Fruit fly (Drosophila melanogaster) whole organism, embryonic: ENCODE measurements around the gene CG15283.

Experiments
- Atf-2 ChIP-seq: fragments of 200-800 bp; sonication (Bioruptor generic); optimal IDR thresholded peaks from 2 replicates; lab custom pipeline; 2016; ENCODE audit warnings: missing biosample characterization, missing genetic modification characterization
- Bgb ChIP-seq: fragments of 200-800 bp; sonication (Bioruptor generic); IDR thresholded peaks from 2 replicates; pipeline ENCODE4 v1.3.6; 2022; ENCODE audit warnings: missing biosample characterization, missing genetic modification characterization; ENCODE audit not compliant: partially characterized antibody
- Bteb2 ChIP-seq: fragments of 200-800 bp; sonication (Bioruptor generic); optimal IDR thresholded peaks from 2 replicates; lab custom pipeline; 2016; ENCODE audit warnings: missing biosample characterization, missing genetic modification characterization
- CG1024 ChIP-seq: fragments of 200-800 bp; sonication (Bioruptor generic); IDR thresholded peaks from 2 replicates; pipeline ENCODE4 v1.3.6; 2022; ENCODE audit warnings: missing biosample characterization, missing genetic modification characterization
- CG10462 ChIP-seq: fragments of 200-800 bp; sonication (Bioruptor generic); optimal IDR thresholded peaks from 2 replicates; lab custom pipeline; 2016; ENCODE audit warnings: missing biosample characterization, missing genetic modification characterization
- CG11560 ChIP-seq: fragments of 200-800 bp; sonication (Bioruptor generic); IDR thresholded peaks from 3 replicates; pipeline ENCODE4 v1.3.6; 2022; ENCODE audit warnings: missing biosample characterization, missing genetic modification characterization
- CG11696 ChIP-seq: fragments of 200-800 bp; sonication (Bioruptor generic); IDR thresholded peaks from 2 replicates; pipeline ENCODE4 v1.3.6; 2022; ENCODE audit warnings: missing biosample characterization, missing genetic modification characterization
- CG12236 ChIP-seq: fragments of 200-800 bp; sonication (Bioruptor generic); optimal IDR thresholded peaks from 2 replicates; lab custom pipeline; 2016; ENCODE audit warnings: missing biosample characterization, missing genetic modification characterization
- CG15514 ChIP-seq: fragments of 200-800 bp; sonication (Bioruptor generic); optimal IDR thresholded peaks from 3 replicates; lab custom pipeline; 2017; ENCODE audit warnings: missing biosample characterization, missing genetic modification characterization, mild to moderate bottlenecking, moderate library complexity, missing genetic modification reagents
- CG1603 ChIP-seq: fragments of 200-800 bp; sonication (Bioruptor generic); optimal IDR thresholded peaks from 2 replicates; lab custom pipeline; 2019; ENCODE audit warnings: missing biosample characterization, mild to moderate bottlenecking, missing genetic modification characterization, moderate library complexity
- CG1792 ChIP-seq: fragments of 200-800 bp; sonication (Bioruptor generic); optimal IDR thresholded peaks from 2 replicates; lab custom pipeline; 2016; ENCODE audit warnings: missing biosample characterization, missing genetic modification characterization
- CG2889 ChIP-seq: fragments of 200-800 bp; sonication (Bioruptor generic); IDR thresholded peaks from 3 replicates; pipeline ENCODE4 v1.3.6; 2022; ENCODE audit warnings: missing biosample characterization, missing genetic modification characterization
- CG31441 ChIP-seq: fragments of 200-800 bp; sonication (Bioruptor generic); IDR thresholded peaks from 2 replicates; pipeline ENCODE4 v1.3.6; 2022; ENCODE audit warnings: missing biosample characterization, missing genetic modification characterization
- CG4820 ChIP-seq: fragments of 200-800 bp; sonication (Bioruptor generic); optimal IDR thresholded peaks from 3 replicates; lab custom pipeline; 2016; ENCODE audit warnings: missing biosample characterization, missing genetic modification characterization
- CG6254 ChIP-seq: fragments of 200-800 bp; sonication (Bioruptor generic); optimal IDR thresholded peaks from 3 replicates; lab custom pipeline; 2017; ENCODE audit warnings: mild to moderate bottlenecking, missing biosample characterization, missing genetic modification reagents, missing genetic modification characterization
- CG6654 ChIP-seq: fragments of 200-800 bp; sonication (Bioruptor generic); optimal IDR thresholded peaks from 2 replicates; lab custom pipeline; 2017; ENCODE audit warnings: missing biosample characterization, mild to moderate bottlenecking, missing genetic modification characterization
- CG6765 ChIP-seq: fragments of 200-800 bp; sonication (Bioruptor generic); optimal IDR thresholded peaks from 3 replicates; lab custom pipeline; 2017; ENCODE audit warnings: missing biosample characterization, mild to moderate bottlenecking, missing genetic modification characterization
- CG6813 ChIP-seq: fragments of 200-800 bp; sonication (Bioruptor generic); optimal IDR thresholded peaks from 2 replicates; lab custom pipeline; 2017; ENCODE audit warnings: missing biosample characterization, missing genetic modification characterization, mild to moderate bottlenecking, moderate library complexity, missing genetic modification reagents
- CG7556 ChIP-seq: fragments of 200-800 bp; sonication (Bioruptor generic); optimal IDR thresholded peaks from 2 replicates; lab custom pipeline; 2017; ENCODE audit warnings: missing biosample characterization, mild to moderate bottlenecking, missing genetic modification characterization
- CG7786 ChIP-seq: fragments of 200-800 bp; sonication (Bioruptor generic); optimal IDR thresholded peaks from 2 replicates; lab custom pipeline; 2016; ENCODE audit warnings: missing biosample characterization, missing genetic modification characterization
- CG8290 ChIP-seq, 3 experiments: fragments of 200-800 bp; sonication (Bioruptor generic); optimal IDR thresholded peaks; 2 replicates each; lab custom pipeline; 2016 to 2019; ENCODE audit warnings: missing biosample characterization in 3 of 3, missing genetic modification characterization in 3 of 3, mild to moderate bottlenecking in 2 of 3, moderate library complexity in 1 of 3
- CG8359 ChIP-seq: fragments of 200-800 bp; sonication (Bioruptor generic); optimal IDR thresholded peaks from 2 replicates; lab custom pipeline; 2017; ENCODE audit warnings: missing biosample characterization, mild to moderate bottlenecking, missing genetic modification characterization, borderline replicate concordance
- CG9437 ChIP-seq: fragments of 200-800 bp; sonication (Bioruptor generic); optimal IDR thresholded peaks from 2 replicates; lab custom pipeline; 2018; ENCODE audit warnings: missing biosample characterization, mild to moderate bottlenecking, missing genetic modification characterization
- CrebB ChIP-seq: fragments of 200-800 bp; sonication (Bioruptor generic); optimal IDR thresholded peaks from 3 replicates; lab custom pipeline; 2018; ENCODE audit warnings: missing biosample characterization, mild to moderate bottlenecking, missing genetic modification characterization
- Dad ChIP-seq: fragments of 200-800 bp; sonication (Bioruptor generic); optimal IDR thresholded peaks from 3 replicates; lab custom pipeline; 2016; ENCODE audit warnings: missing biosample characterization, missing genetic modification characterization
- HLHmδ ChIP-seq: fragments of 200-800 bp; sonication (Bioruptor generic); optimal IDR thresholded peaks from 2 replicates; lab custom pipeline; 2018; ENCODE audit warnings: missing biosample characterization, mild to moderate bottlenecking, missing genetic modification characterization, moderate library complexity
- HmgD ChIP-seq: fragments of 200-800 bp; sonication (Bioruptor generic); optimal IDR thresholded peaks from 3 replicates; lab custom pipeline; 2016; ENCODE audit warnings: missing biosample characterization, missing genetic modification characterization
- Hr51 ChIP-seq, 2 experiments: fragments of 200-800 bp; sonication (Bioruptor generic); optimal IDR thresholded peaks; 2 replicates in 1 of 2; 3 replicates in 1 of 2; lab custom pipeline; 2016 to 2018; ENCODE audit warnings: missing biosample characterization in 2 of 2, missing genetic modification characterization in 2 of 2, mild to moderate bottlenecking in 1 of 2, moderate library complexity in 1 of 2
- Nf-YA ChIP-seq: fragments of 200-800 bp; sonication (Bioruptor generic); IDR thresholded peaks from 2 replicates; pipeline ENCODE4 v1.3.6; 2022; ENCODE audit warnings: missing biosample characterization, missing genetic modification characterization
- NfI ChIP-seq: fragments of 200-800 bp; sonication (Bioruptor generic); optimal IDR thresholded peaks from 3 replicates; lab custom pipeline; 2018; ENCODE audit warnings: missing biosample characterization, mild to moderate bottlenecking, missing genetic modification characterization, moderate library complexity
- Rx ChIP-seq: fragments of 200-800 bp; sonication (Bioruptor generic); IDR thresholded peaks from 2 replicates; pipeline ENCODE4 v1.3.6; 2022; ENCODE audit warnings: missing biosample characterization, missing genetic modification characterization
- Six4 ChIP-seq: fragments of 200-800 bp; sonication (Bioruptor generic); optimal IDR thresholded peaks from 2 replicates; lab custom pipeline; 2016; ENCODE audit warnings: missing biosample characterization, missing genetic modification characterization
- bsh ChIP-seq, 2 experiments: fragments of 200-800 bp; sonication (Bioruptor generic); optimal IDR thresholded peaks; 2 replicates each; lab custom pipeline; 2017 to 2018; ENCODE audit warnings: mild to moderate bottlenecking in 2 of 2, missing biosample characterization in 2 of 2, missing genetic modification characterization in 2 of 2, moderate library complexity in 1 of 2
- cg ChIP-seq: fragments of 200-800 bp; sonication (Bioruptor generic); optimal IDR thresholded peaks from 3 replicates; lab custom pipeline; 2019; ENCODE audit warnings: missing biosample characterization, mild to moderate bottlenecking, missing genetic modification characterization, moderate library complexity
- dan ChIP-seq: fragments of 200-800 bp; sonication (Bioruptor generic); IDR thresholded peaks from 2 replicates; pipeline ENCODE4 v1.3.6; 2022; ENCODE audit warnings: missing biosample characterization, missing genetic modification characterization
- dpn ChIP-seq, 2 experiments: fragments of 200-800 bp; sonication (Bioruptor generic); optimal IDR thresholded peaks; 3 replicates each; lab custom pipeline; 2016; ENCODE audit warnings: missing biosample characterization in 2 of 2, missing genetic modification characterization in 2 of 2
- hkb ChIP-seq, 2 experiments: fragments of 200-800 bp in 1 of 2; fragments of >200 bp in 1 of 2; sonication (Bioruptor generic) in 1 of 2; IDR thresholded peaks in 1 of 2; optimal IDR thresholded peaks in 1 of 2; 2 replicates each; pipeline versions ENCODE4 v1.3.6 to Lab custom; 2017 to 2022; ENCODE audit warnings: missing biosample characterization in 1 of 2, missing genetic modification characterization in 1 of 2
- inv ChIP-seq: fragments of 200-800 bp; sonication (Bioruptor generic); IDR thresholded peaks from 2 replicates; pipeline ENCODE4 v1.3.6; 2022; ENCODE audit warnings: missing biosample characterization, missing genetic modification characterization; ENCODE audit not compliant: partially characterized antibody
- kni ChIP-seq: fragments of 200-800 bp; sonication (Bioruptor generic); optimal IDR thresholded peaks from 3 replicates; lab custom pipeline; 2017; ENCODE audit warnings: mild to moderate bottlenecking, missing biosample characterization, missing genetic modification reagents, missing genetic modification characterization
- lmd ChIP-seq: fragments of 200-800 bp; sonication (Bioruptor generic); IDR thresholded peaks from 2 replicates; pipeline ENCODE4 v1.3.6; 2022; ENCODE audit warnings: missing biosample characterization, missing genetic modification characterization
- lov ChIP-seq, 2 experiments: fragments of 200-800 bp in 1 of 2; fragments of >200 bp in 1 of 2; sonication (Bioruptor generic) in 1 of 2; IDR thresholded peaks in 1 of 2; optimal IDR thresholded peaks in 1 of 2; 2 replicates in 1 of 2; 3 replicates in 1 of 2; pipeline versions ENCODE4 v1.3.6 to Lab custom; 2017 to 2022; ENCODE audit warnings: missing biosample characterization in 1 of 2, missing genetic modification characterization in 1 of 2
- maf-S ChIP-seq: fragments of 200-800 bp; sonication (Bioruptor generic); optimal IDR thresholded peaks from 2 replicates; lab custom pipeline; 2016; ENCODE audit warnings: missing biosample characterization, missing genetic modification characterization
- scrt ChIP-seq: fragments of 200-800 bp; sonication (Bioruptor generic); optimal IDR thresholded peaks from 2 replicates; lab custom pipeline; 2018; ENCODE audit warnings: missing biosample characterization, mild to moderate bottlenecking, missing genetic modification characterization, moderate library complexity
- stc ChIP-seq: fragments of 200-800 bp; sonication (Bioruptor generic); IDR thresholded peaks from 2 replicates; pipeline ENCODE4 v1.3.6; 2022; ENCODE audit warnings: missing biosample characterization, missing genetic modification characterization
- tgo ChIP-seq: fragments of 200-800 bp; sonication (Bioruptor generic); IDR thresholded peaks from 3 replicates; pipeline ENCODE4 v1.3.6; 2022; ENCODE audit warnings: missing biosample characterization, missing genetic modification characterization
- unc-4 ChIP-seq: fragments of 200-800 bp; sonication (Bioruptor generic); IDR thresholded peaks from 2 replicates; pipeline ENCODE4 v1.3.6; 2022; ENCODE audit warnings: missing biosample characterization, missing genetic modification characterization; ENCODE audit not compliant: partially characterized antibody
- vfl ChIP-seq: fragments of 200-800 bp; sonication (Bioruptor generic); optimal IDR thresholded peaks from 2 replicates; lab custom pipeline; 2016; ENCODE audit warnings: missing biosample characterization, missing genetic modification characterization
- vvl ChIP-seq: fragments of 200-800 bp; sonication (Bioruptor generic); IDR thresholded peaks from 2 replicates; pipeline ENCODE4 v1.3.6; 2022; ENCODE audit warnings: missing biosample characterization, missing genetic modification characterization

The CG15283 gene

DNA sequence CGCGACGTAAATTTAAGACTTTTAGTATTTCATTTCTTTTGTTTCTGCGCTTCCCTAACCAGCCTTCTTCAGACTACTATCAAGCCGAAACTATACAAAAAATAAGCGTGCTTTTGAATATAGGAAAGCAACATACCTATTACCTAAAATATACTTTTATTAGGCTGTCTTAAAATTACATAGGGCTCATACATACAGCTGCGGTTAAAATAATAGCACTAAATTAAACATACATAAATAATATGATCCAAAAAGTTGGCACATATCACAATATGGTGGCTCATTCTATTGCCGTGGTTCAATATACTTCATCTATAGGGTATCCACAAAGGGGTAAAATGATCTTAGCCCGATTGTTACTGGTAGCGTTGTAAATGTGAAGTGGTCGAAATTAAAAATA is 49.7 kb upstream of the CG15283 start (continued):
- TF ChIP-seq vvl (GFP tag; lab: Robert Waterston, UW): peak; percentile 57
- no peak for TF ChIP-seq CG8290 (GFP tag; optimal IDR thresholded peaks at IDR 0.05; lab: Kevin White, UChicago)
- TF ChIP-seq CG8290 (tag; optimal IDR thresholded peaks at IDR 0.05; lab: Kevin White, UChicago): peak in 1 of 2 experiments; percentile 54
- TF ChIP-seq CG11696 (GFP tag; lab: Robert Waterston, UW): peak; percentile 61
- TF ChIP-seq CG1792 (GFP tag; lab: Kevin White, UChicago): no peak
- no peak for TF ChIP-seq unc-4 (GFP tag; lab: Robert Waterston, UW)
- no peak for TF ChIP-seq CG6765 (GFP tag; lab: Kevin White, UChicago)
- TF ChIP-seq CG6654 (GFP tag; lab: Kevin White, UChicago): no peak
- TF ChIP-seq NfI (GFP tag; lab: Kevin White, UChicago): peak; percentile 36
- no peak for TF ChIP-seq CG11560 (tag; lab: Robert Waterston, UW)
- TF ChIP-seq cg (GFP tag; lab: Kevin White, UChicago): no peak
- peak; percentile 59 for TF ChIP-seq CG12236 (GFP tag; lab: Kevin White, UChicago)
- no peak for TF ChIP-seq kni (GFP tag; lab: Kevin White, UChicago)
- peak; percentile 26 for TF ChIP-seq CG7786 (GFP tag; lab: Kevin White, UChicago)
- TF ChIP-seq CG6254 (GFP tag; lab: Kevin White, UChicago): peak; percentile 14
- no peak for TF ChIP-seq hkb (optimal IDR thresholded peaks at IDR 0.05; lab: Kevin White, UChicago)
- peak; percentile 74 for TF ChIP-seq hkb (GFP tag; IDR thresholded peaks at IDR 0.05; lab: Robert Waterston, UW)
- TF ChIP-seq CG8359 (GFP tag; lab: Kevin White, UChicago): peak; percentile 24
- TF ChIP-seq CrebB (tag; lab: Kevin White, UChicago): peak; percentile 29
- no peak for TF ChIP-seq HLHmδ
- peak; percentile 50 for TF ChIP-seq CG9437 (GFP tag; lab: Kevin White, UChicago)
- peak; percentile 76 for TF ChIP-seq CG7556 (GFP tag; lab: Kevin White, UChicago)
- TF ChIP-seq Six4 (GFP tag; lab: Kevin White, UChicago): peak; percentile 28
- no peak for TF ChIP-seq inv (GFP tag; lab: Robert Waterston, UW)
- TF ChIP-seq Bteb2 (GFP tag; lab: Kevin White, UChicago): no peak
- TF ChIP-seq stc (GFP tag; lab: Robert Waterston, UW): peak; percentile 74
- TF ChIP-seq HmgD (GFP tag; lab: Kevin White, UChicago): no peak
- no peak for TF ChIP-seq lov (optimal IDR thresholded peaks at IDR 0.05; lab: Kevin White, UChicago)
- TF ChIP-seq lov (GFP tag; IDR thresholded peaks at IDR 0.05; lab: Robert Waterston, UW): peak; percentile 77; the same call in 1 of the 3 replicates
- TF ChIP-seq Rx: peak; percentile 67
- no peak for TF ChIP-seq CG2889 (GFP tag; lab: Robert Waterston, UW)
- peak; percentile 56 for TF ChIP-seq tgo (GFP tag; lab: Robert Waterston, UW)
- no peak for TF ChIP-seq CG10462 (GFP tag; lab: Kevin White, UChicago)
- peak; percentile 31 for TF ChIP-seq CG15514 (GFP tag; lab: Kevin White, UChicago)
- no peak for TF ChIP-seq dan (GFP tag; lab: Robert Waterston, UW)
- no peak for TF ChIP-seq maf-S (GFP tag; lab: Kevin White, UChicago)
- peak; percentile 16 for TF ChIP-seq scrt
- 0 out of 2 replicates have a peak, but pooled peaks have one; percentile 66 for TF ChIP-seq CG31441 (GFP tag; lab: Robert Waterston, UW)
- TF ChIP-seq lmd: peak; percentile 59
- peak; percentile 63; the same call in 1 of the 2 replicates for TF ChIP-seq CG1024 (GFP tag; lab: Robert Waterston, UW)
- peak; percentile 73 for TF ChIP-seq CG6813 (GFP tag; lab: Kevin White, UChicago)
- no peak for TF ChIP-seq Bgb (GFP tag; lab: Robert Waterston, UW)
- TF ChIP-seq Dad (GFP tag; lab: Kevin White, UChicago): no peak
- TF ChIP-seq Hr51 (GFP tag; optimal IDR thresholded peaks at IDR 0.05; lab: Kevin White, UChicago): peak in 1 of 2 experiments; percentile 63
- peak; percentile 77 for TF ChIP-seq CG1603
- peak in 1 of 2 experiments; percentile 86 for TF ChIP-seq bsh (GFP tag; optimal IDR thresholded peaks at IDR 0.05; lab: Kevin White, UChicago)
- peak; percentile 40 for TF ChIP-seq vfl (GFP tag; lab: Kevin White, UChicago)
- TF ChIP-seq dpn (GFP tag; optimal IDR thresholded peaks at IDR 0.05; lab: Kevin White, UChicago): peak in 1 of 2 experiments; percentile 68
- TF ChIP-seq Atf-2: no peak
- 0 out of 2 replicates have a peak, but pooled peaks have one; percentile 22 for TF ChIP-seq Nf-YA (GFP tag; lab: Robert Waterston, UW)
- TF ChIP-seq CG4820 (GFP tag; lab: Kevin White, UChicago): peak; percentile 35
